Worm (Caenorhabditis elegans): Measurements from ENCODE around the gene clec-245.

- TF ChIP-seq snpc-4 (tag; optimal IDR thresholded peaks at IDR 0.05): no peak
- no peak for TF ChIP-seq dmd-4 (tag; optimal IDR thresholded peaks at IDR 0.05)
- no peak for TF ChIP-seq ceh-82 (tag; optimal IDR thresholded peaks at IDR 0.05)
- no peak for TF ChIP-seq mdl-1 (tag; optimal IDR thresholded peaks at IDR 0.05)
- TF ChIP-seq fos-1 (tag; optimal IDR thresholded peaks at IDR 0.05): no peak
- TF ChIP-seq lsy-2 (tag; optimal IDR thresholded peaks at IDR 0.05): no peak
- TF ChIP-seq elt-3 (tag; optimal IDR thresholded peaks at IDR 0.05): no peak
Observed at ce11 chrV:18189181-18189580, 953 bp upstream of the clec-245 start, which contains the start of gene clec-246.

Measured in whole organism, L2 larva.